Worm (Caenorhabditis elegans) whole organism, mixed stage, embryonic: ENCODE data around the gene ser-7.

Source experiments
- M03D4.4 ChIP-seq: sonication (generic microtip); optimal IDR thresholded peaks from 2 replicates; lab custom pipeline; 2017; ENCODE audit warnings: mild to moderate bottlenecking, missing genetic modification characterization, missing compliant biosample characterization
- bed-3 ChIP-seq: fragments of 200-800 bp; sonication (Bioruptor generic); optimal IDR thresholded peaks from 3 replicates; lab custom pipeline; 2018; ENCODE audit warnings: mild to moderate bottlenecking, missing genetic modification characterization, moderate library complexity, missing compliant biosample characterization
- blmp-1 ChIP-seq: fragments of 150-350 bp; optimal IDR thresholded peaks from 2 replicates; lab custom pipeline; 2014; ENCODE audit warnings: missing biosample characterization, missing genetic modification characterization
- ceh-39 ChIP-seq: fragments of 150-350 bp; optimal IDR thresholded peaks from 2 replicates; lab custom pipeline; 2014; ENCODE audit warnings: missing biosample characterization, missing genetic modification characterization
- ceh-43 ChIP-seq: fragments of 200-800 bp; sonication (Bioruptor generic); optimal IDR thresholded peaks from 2 replicates; lab custom pipeline; 2018; ENCODE audit warnings: mild to moderate bottlenecking, missing genetic modification characterization, moderate library complexity, missing compliant biosample characterization
- ceh-83 ChIP-seq: fragments of 200-800 bp; sonication (Bioruptor generic); optimal IDR thresholded peaks from 2 replicates; lab custom pipeline; 2018; ENCODE audit warnings: mild to moderate bottlenecking, missing genetic modification characterization, missing compliant biosample characterization
- ces-1 ChIP-seq: fragments of 150-350 bp; optimal IDR thresholded peaks from 2 replicates; lab custom pipeline; 2014; ENCODE audit warnings: missing biosample characterization, missing genetic modification reagents, missing genetic modification characterization
- cnd-1 ChIP-seq: fragments of 200-800 bp; sonication (Bioruptor generic); optimal IDR thresholded peaks from 2 replicates; lab custom pipeline; 2018; ENCODE audit warnings: mild to moderate bottlenecking, missing genetic modification characterization, missing compliant biosample characterization
- drap-1 ChIP-seq: fragments of 200-800 bp; sonication (Bioruptor generic); optimal IDR thresholded peaks from 3 replicates; lab custom pipeline; 2018; ENCODE audit warnings: mild to moderate bottlenecking, missing genetic modification characterization, missing compliant biosample characterization
- elt-1 ChIP-seq: sonication (generic microtip); optimal IDR thresholded peaks from 2 replicates; lab custom pipeline; 2017; ENCODE audit warnings: missing genetic modification characterization, mild to moderate bottlenecking, missing compliant biosample characterization, antibody characterized with exemption, moderate library complexity, borderline replicate concordance; ENCODE audit not compliant: insufficient read depth
- elt-3 ChIP-seq: fragments of 150-350 bp; optimal IDR thresholded peaks from 2 replicates; lab custom pipeline; 2014; ENCODE audit warnings: missing biosample characterization, missing genetic modification characterization
- flh-1 ChIP-seq: fragments of 200-800 bp; sonication (Bioruptor generic); optimal IDR thresholded peaks from 2 replicates; lab custom pipeline; 2018; ENCODE audit warnings: mild to moderate bottlenecking, missing genetic modification characterization, moderate library complexity, missing compliant biosample characterization
- ham-2 ChIP-seq: fragments of 200-800 bp; sonication (Bioruptor generic); optimal IDR thresholded peaks from 2 replicates; lab custom pipeline; 2018; ENCODE audit warnings: mild to moderate bottlenecking, missing genetic modification characterization, missing compliant biosample characterization
- hlh-1 ChIP-seq: fragments of 150-350 bp; optimal IDR thresholded peaks from 2 replicates; lab custom pipeline; 2014; ENCODE audit warnings: missing biosample characterization, missing genetic modification reagents, missing genetic modification characterization
- lin-13 ChIP-seq: fragments of 150-350 bp; optimal IDR thresholded peaks from 2 replicates; lab custom pipeline; 2014; ENCODE audit warnings: missing biosample characterization, missing genetic modification characterization
- lin-32 ChIP-seq: fragments of 200-800 bp; sonication (Bioruptor generic); optimal IDR thresholded peaks from 2 replicates; lab custom pipeline; 2018; ENCODE audit warnings: mild to moderate bottlenecking, missing genetic modification characterization, missing compliant biosample characterization
- lsy-2 ChIP-seq: fragments of 150-350 bp; optimal IDR thresholded peaks from 2 replicates; lab custom pipeline; 2014; ENCODE audit warnings: missing biosample characterization, missing genetic modification characterization
- mab-5 ChIP-seq: fragments of 150-350 bp; optimal IDR thresholded peaks from 2 replicates; lab custom pipeline; 2014; ENCODE audit warnings: missing biosample characterization, missing genetic modification characterization
- mep-1 ChIP-seq: fragments of 150-350 bp; optimal IDR thresholded peaks from 2 replicates; lab custom pipeline; 2017; ENCODE audit warnings: missing biosample characterization, missing genetic modification reagents, missing genetic modification characterization, inconsistent platforms
- mls-2 ChIP-seq: sonication (generic microtip); optimal IDR thresholded peaks from 2 replicates; lab custom pipeline; 2016; ENCODE audit warnings: mild to moderate bottlenecking, missing genetic modification characterization, moderate library complexity, missing compliant biosample characterization
- nhr-12 ChIP-seq: fragments of 150-350 bp; optimal IDR thresholded peaks from 2 replicates; lab custom pipeline; 2014; ENCODE audit warnings: missing biosample characterization, missing genetic modification characterization
- nhr-2 ChIP-seq: fragments of 150-350 bp; optimal IDR thresholded peaks from 2 replicates; lab custom pipeline; 2014; ENCODE audit warnings: missing biosample characterization, missing genetic modification characterization
- nhr-237 ChIP-seq: fragments of 150-350 bp; optimal IDR thresholded peaks from 2 replicates; lab custom pipeline; 2014; ENCODE audit warnings: missing biosample characterization, missing genetic modification characterization
- nhr-28 ChIP-seq: fragments of 150-350 bp; optimal IDR thresholded peaks from 2 replicates; lab custom pipeline; 2014; ENCODE audit warnings: missing biosample characterization, missing genetic modification characterization
- nhr-76 ChIP-seq: sonication (generic microtip); optimal IDR thresholded peaks from 2 replicates; lab custom pipeline; 2017; ENCODE audit warnings: missing biosample characterization, missing genetic modification characterization
- pha-4 ChIP-seq: fragments of 150-350 bp; optimal IDR thresholded peaks from 2 replicates; lab custom pipeline; 2018; ENCODE audit warnings: missing biosample characterization, missing genetic modification reagents, missing genetic modification characterization
- sem-2 ChIP-seq: fragments of 200-800 bp; sonication (Bioruptor generic); optimal IDR thresholded peaks from 2 replicates; lab custom pipeline; 2018; ENCODE audit warnings: mild to moderate bottlenecking, missing genetic modification characterization, missing compliant biosample characterization
- snpc-4 ChIP-seq: fragments of 150-350 bp; optimal IDR thresholded peaks from 2 replicates; lab custom pipeline; 2014; ENCODE audit warnings: missing biosample characterization, missing genetic modification characterization
- sptf-1 ChIP-seq: sonication (generic microtip); optimal IDR thresholded peaks from 2 replicates; lab custom pipeline; 2017; ENCODE audit warnings: mild to moderate bottlenecking, missing genetic modification characterization, moderate library complexity, missing compliant biosample characterization
- tbx-8 ChIP-seq: fragments of 200-800 bp; sonication (Bioruptor generic); optimal IDR thresholded peaks from 2 replicates; lab custom pipeline; 2018; ENCODE audit warnings: mild to moderate bottlenecking, missing genetic modification characterization, moderate library complexity, missing compliant biosample characterization
- unc-120 ChIP-seq: sonication (generic microtip); optimal IDR thresholded peaks from 2 replicates; lab custom pipeline; 2017; ENCODE audit warnings: missing genetic modification characterization, missing compliant biosample characterization; ENCODE audit not compliant: poor library complexity, severe bottlenecking
- unc-39 ChIP-seq: fragments of 150-350 bp; optimal IDR thresholded peaks from 2 replicates; lab custom pipeline; 2014; ENCODE audit warnings: missing biosample characterization, missing genetic modification characterization
- unc-62 ChIP-seq: fragments of 150-350 bp; optimal IDR thresholded peaks from 2 replicates; lab custom pipeline; 2014; ENCODE audit warnings: missing biosample characterization, missing genetic modification reagents, missing genetic modification characterization
- zip-8 ChIP-seq: fragments of 150-350 bp; optimal IDR thresholded peaks from 2 replicates; lab custom pipeline; 2014; ENCODE audit warnings: missing biosample characterization, missing genetic modification characterization
- ztf-11 ChIP-seq: fragments of 150-350 bp; optimal IDR thresholded peaks from 2 replicates; lab custom pipeline; 2014; ENCODE audit warnings: missing biosample characterization, missing genetic modification characterization

ser-7 gene

ce11 chrX:2696563-2696962, 23.2 kb downstream of the ser-7 start:
- no peak for TF ChIP-seq nhr-2 (tag; lab: Kevin White, UChicago)
- TF ChIP-seq ztf-11, result no peak
- no peak for TF ChIP-seq nhr-12 (tag; lab: Kevin White, UChicago)
- TF ChIP-seq drap-1 (GFP tag; lab: Kevin White, UChicago), result no peak
- no peak for TF ChIP-seq ces-1 (GFP tag; lab: Kevin White, UChicago)
- TF ChIP-seq flh-1 (GFP tag; lab: Kevin White, UChicago), result no peak
- no peak for TF ChIP-seq M03D4.4 (tag; lab: Kevin White, UChicago)
- TF ChIP-seq lin-13, result no peak
- TF ChIP-seq tbx-8, result no peak
- no peak for TF ChIP-seq elt-1 (tag; lab: Kevin White, UChicago)
- no peak for TF ChIP-seq ham-2
- TF ChIP-seq nhr-76 (tag; lab: Kevin White, UChicago), result no peak
- TF ChIP-seq snpc-4, result no peak
- TF ChIP-seq sem-2 (GFP tag; lab: Kevin White, UChicago), result no peak

ce11 chrX:2697645-2698044, 24.3 kb downstream of the ser-7 start:
- TF ChIP-seq ceh-43 (GFP tag; lab: Kevin White, UChicago) (no peak), ceh-83 (GFP tag; lab: Kevin White, UChicago) (peak; percentile 16), mls-2 (tag; lab: Kevin White, UChicago) (no peak), drap-1 (GFP tag; lab: Kevin White, UChicago) (no peak), elt-3 (no peak), ces-1 (GFP tag; lab: Kevin White, UChicago) (no peak), lsy-2 (tag; lab: Kevin White, UChicago) (no peak)

ce11 chrX:2698197-2698800, 24.9 kb downstream of the ser-7 start:
- no peak for TF ChIP-seq pha-4 (tag; lab: Kevin White, UChicago)
- TF ChIP-seq unc-120 (tag; lab: Kevin White, UChicago), result no peak
- no peak for TF ChIP-seq sptf-1 (tag; lab: Kevin White, UChicago)
- TF ChIP-seq bed-3, result no peak
- no peak for TF ChIP-seq flh-1 (GFP tag; lab: Kevin White, UChicago)
- no peak for TF ChIP-seq mls-2 (tag; lab: Kevin White, UChicago)
- TF ChIP-seq hlh-1, result no peak
- no peak for TF ChIP-seq ceh-43 (GFP tag; lab: Kevin White, UChicago)
- no peak for TF ChIP-seq elt-3
- TF ChIP-seq ztf-11, result no peak
- TF ChIP-seq ces-1 (GFP tag; lab: Kevin White, UChicago), result no peak
- no peak for TF ChIP-seq ceh-39 (tag; lab: Kevin White, UChicago)
- TF ChIP-seq nhr-237 (tag; lab: Kevin White, UChicago), result no peak
- TF ChIP-seq, all 35 proteins: peak for 0

- no peak for TF ChIP-seq bed-3
- no peak for TF ChIP-seq hlh-1
- TF ChIP-seq mab-5 (tag; lab: Kevin White, UChicago), result no peak
- TF ChIP-seq pha-4 (tag; lab: Kevin White, UChicago), result peak; percentile 76
- no peak for TF ChIP-seq nhr-237 (tag; lab: Kevin White, UChicago)
- no peak for TF ChIP-seq lin-13
- TF ChIP-seq sptf-1 (tag; lab: Kevin White, UChicago), result peak; percentile 44
- no peak for TF ChIP-seq cnd-1 (tag; lab: Kevin White, UChicago)
- TF ChIP-seq snpc-4, result no peak
- TF ChIP-seq nhr-2 (tag; lab: Kevin White, UChicago), result peak; percentile 50
- no peak for TF ChIP-seq ceh-39 (tag; lab: Kevin White, UChicago)
- no peak for TF ChIP-seq mep-1 (tag; lab: Kevin White, UChicago)
- TF ChIP-seq ztf-11, result peak; percentile 12
- no peak for TF ChIP-seq zip-8 (tag; lab: Kevin White, UChicago)
- peak; percentile 42 for TF ChIP-seq mls-2 (tag; lab: Kevin White, UChicago)
- TF ChIP-seq ceh-43 (GFP tag; lab: Kevin White, UChicago), result no peak
- TF ChIP-seq unc-120 (tag; lab: Kevin White, UChicago), result no peak
- TF ChIP-seq blmp-1, result no peak
- peak; percentile 10 for TF ChIP-seq M03D4.4 (tag; lab: Kevin White, UChicago)
- no peak for TF ChIP-seq lin-32
- no peak for TF ChIP-seq nhr-12 (tag; lab: Kevin White, UChicago)
- no peak for TF ChIP-seq unc-39 (tag; lab: Kevin White, UChicago)
- no peak for TF ChIP-seq ces-1 (GFP tag; lab: Kevin White, UChicago)
- TF ChIP-seq elt-1 (tag; lab: Kevin White, UChicago), result no peak
- no peak for TF ChIP-seq ham-2
- no peak for TF ChIP-seq unc-62 (GFP tag; lab: Kevin White, UChicago)
- TF ChIP-seq sem-2 (GFP tag; lab: Kevin White, UChicago), result no peak
- TF ChIP-seq elt-3, result no peak
- no peak for TF ChIP-seq ceh-83 (GFP tag; lab: Kevin White, UChicago)
- no peak for TF ChIP-seq drap-1 (GFP tag; lab: Kevin White, UChicago)
- TF ChIP-seq tbx-8, result no peak
- TF ChIP-seq lsy-2 (tag; lab: Kevin White, UChicago), result no peak
- TF ChIP-seq flh-1 (GFP tag; lab: Kevin White, UChicago), result no peak
- no peak for TF ChIP-seq nhr-28 (tag; lab: Kevin White, UChicago)
- TF ChIP-seq nhr-76 (tag; lab: Kevin White, UChicago), result no peak
These were observed 27.3 kb downstream of the ser-7 start for ce11 chrX:2700649-2701048.
